Fruit fly (Drosophila melanogaster): ENCODE data around the gene Nost.

Gene Nost

DNA sequence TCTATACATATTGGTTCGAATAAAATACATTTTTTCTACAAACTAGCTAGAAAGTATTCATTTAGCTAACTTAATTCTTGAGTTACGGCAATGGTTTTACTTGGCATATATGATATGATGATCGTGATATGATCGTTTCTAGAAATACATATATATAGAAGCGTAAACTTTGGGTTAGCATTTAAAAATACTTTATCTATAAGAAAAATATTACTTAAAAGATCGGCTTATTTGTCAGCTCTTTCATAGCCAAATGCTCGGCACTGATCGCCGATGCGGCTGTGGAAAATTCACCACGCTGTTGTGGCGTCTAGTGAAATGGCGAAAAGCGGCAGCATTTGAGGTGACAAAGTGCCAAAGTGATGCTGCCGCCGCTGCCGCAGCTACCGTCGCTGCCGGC, 22.8 kb upstream of the Nost start:
- no peak for TF ChIP-seq fru (GFP tag; optimal IDR thresholded peaks at IDR 0.05)
- no peak for TF ChIP-seq foxo (GFP tag; optimal IDR thresholded peaks at IDR 0.05)
- TF ChIP-seq dl (GFP tag; optimal IDR thresholded peaks at IDR 0.05; ENCODE audit: insufficient read depth in 1 of 2, partially characterized antibody in 2 of 2): no peak
- no peak for TF ChIP-seq Dfd (GFP tag; optimal IDR thresholded peaks at IDR 0.05)
- TF ChIP-seq Rel (GFP tag; optimal IDR thresholded peaks at IDR 0.05): no peak
- no peak for TF ChIP-seq Rel (tag; optimal IDR thresholded peaks at IDR 0.05)
- TF ChIP-seq Myc (optimal IDR thresholded peaks at IDR 0.05): peak; percentile 15

DNA sequence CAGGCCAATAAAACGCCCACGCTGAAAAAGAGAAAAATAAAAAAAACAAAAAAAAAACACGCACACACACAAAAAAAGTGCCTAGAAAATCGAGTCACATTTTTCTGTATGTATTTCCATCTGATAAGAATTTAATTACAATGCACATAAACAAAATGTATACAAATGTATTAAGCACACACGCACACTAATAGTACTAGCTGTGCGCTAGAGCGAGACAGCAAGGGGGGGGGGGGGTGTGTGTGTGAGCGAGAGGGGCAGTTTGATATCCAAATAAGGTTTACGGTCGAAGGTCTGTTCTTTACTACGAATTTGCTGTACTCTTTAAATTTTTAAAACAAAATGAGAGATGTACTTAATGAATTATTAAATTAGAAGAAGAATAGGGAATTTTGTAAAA, 17.3 kb upstream of the Nost start:
- TF ChIP-seq Mio (GFP tag; optimal IDR thresholded peaks at IDR 0.05) (no peak), Rel (GFP tag; optimal IDR thresholded peaks at IDR 0.05) (no peak), Rel (tag; optimal IDR thresholded peaks at IDR 0.05) (no peak), jim (GFP tag; optimal IDR thresholded peaks at IDR 0.05) (no peak), CG32264 (GFP tag; optimal IDR thresholded peaks at IDR 0.05) (no peak)

dm6 chrX:9013339-9013939, 16.6 kb upstream of the Nost start:
- TF ChIP-seq CG32264 (GFP tag; optimal IDR thresholded peaks at IDR 0.05) (no peak), Jra (GFP tag; optimal IDR thresholded peaks at IDR 0.05) (no peak), h (GFP tag; optimal IDR thresholded peaks at IDR 0.05) (no peak), woc (GFP tag; optimal IDR thresholded peaks at IDR 0.05) (no peak), Dfd (GFP tag; optimal IDR thresholded peaks at IDR 0.05) (peak; percentile 55), CG9705 (GFP tag; optimal IDR thresholded peaks at IDR 0.05) (no peak)

dm6 chrX:9020092-9020491, 9.9 kb upstream of the Nost start:
- TF ChIP-seq sv (GFP tag; optimal IDR thresholded peaks at IDR 0.05) (no peak), Jra (GFP tag; optimal IDR thresholded peaks at IDR 0.05) (no peak), lola (GFP tag; optimal IDR thresholded peaks at IDR 0.05) (no peak), woc (GFP tag; optimal IDR thresholded peaks at IDR 0.05) (no peak), rgr (GFP tag; optimal IDR thresholded peaks at IDR 0.05) (no peak), Hr78 (GFP tag; optimal IDR thresholded peaks at IDR 0.05) (no peak), Hr83 (GFP tag; optimal IDR thresholded peaks at IDR 0.05; ENCODE audit: poor library complexity, severe bottlenecking) (no peak), Dfd (GFP tag; optimal IDR thresholded peaks at IDR 0.05) (no peak), jim (GFP tag; optimal IDR thresholded peaks at IDR 0.05) (no peak), psq (GFP tag; optimal IDR thresholded peaks at IDR 0.05) (no peak), Abd-B (GFP tag; optimal IDR thresholded peaks at IDR 0.05) (no peak)

DNA sequence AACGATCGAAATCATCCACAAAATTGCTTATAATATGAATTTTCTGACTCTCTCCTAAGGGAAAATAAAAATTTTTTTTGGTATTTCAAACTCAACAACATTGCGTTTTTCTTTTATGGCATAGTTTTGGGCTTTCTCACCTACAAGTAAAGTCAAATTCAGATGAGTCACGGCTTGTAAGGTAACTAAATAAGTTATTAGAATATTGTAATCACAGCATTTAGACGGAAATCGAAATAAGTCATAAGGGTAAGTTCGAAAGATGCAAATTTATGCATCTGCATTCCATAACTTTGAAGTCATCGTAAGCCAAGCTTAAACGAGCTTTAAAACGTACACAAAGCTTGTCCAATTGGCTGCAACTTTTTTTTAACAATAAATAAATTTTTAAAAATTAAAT, 589 bp upstream of the Nost start:
- no peak for TF ChIP-seq Dfd (GFP tag; optimal IDR thresholded peaks at IDR 0.05)
- TF ChIP-seq Myc (optimal IDR thresholded peaks at IDR 0.05): no peak
- TF ChIP-seq dmrt93B (GFP tag; optimal IDR thresholded peaks at IDR 0.05): no peak
- no peak for TF ChIP-seq Hr78 (GFP tag; optimal IDR thresholded peaks at IDR 0.05)
- TF ChIP-seq Dif (GFP tag; optimal IDR thresholded peaks at IDR 0.05; ENCODE audit: partially characterized antibody): no peak
- TF ChIP-seq fru (GFP tag; optimal IDR thresholded peaks at IDR 0.05): no peak
- no peak for TF ChIP-seq psq (GFP tag; optimal IDR thresholded peaks at IDR 0.05)
- TF ChIP-seq Vsx2 (GFP tag; optimal IDR thresholded peaks at IDR 0.05; ENCODE audit: partially characterized antibody): no peak
- TF ChIP-seq Jra (GFP tag; optimal IDR thresholded peaks at IDR 0.05): no peak

- TF ChIP-seq Dif (GFP tag; optimal IDR thresholded peaks at IDR 0.05; ENCODE audit: partially characterized antibody) (no peak), OdsH (GFP tag; optimal IDR thresholded peaks at IDR 0.05) (no peak), GATAd (GFP tag; optimal IDR thresholded peaks at IDR 0.05) (no peak), CG32264 (GFP tag; optimal IDR thresholded peaks at IDR 0.05) (no peak)
Observed at dm6 chrX:9036113-9036512, 6.1 kb downstream of the Nost start.

dm6 chrX:9038778-9039177, 8.8 kb downstream of the Nost start:
- TF ChIP-seq N (GFP tag; optimal IDR thresholded peaks at IDR 0.05): no peak

Data from whole organism, wandering third instar larva.